ENCODE assay signal across 2 worm cellular contexts in genomic region chrIII:4476806-4477205, ce11.
TF ChIP-seq lines count a peak whose summit lies in the region.

No protein-coding gene starts in this region.

TF ChIP-seq in whole organism, L4 larva, 104 proteins besides CTCF, POLR2A, EP300 and RAD21 (continued from another document):
- no peak for TF ChIP-seq nhr-41 (GFP tag; IDR thresholded peaks at IDR 0.05; lab: Robert Waterston, UW)
- TF ChIP-seq ces-1 (GFP tag; optimal IDR thresholded peaks at IDR 0.05; lab: Kevin White, UChicago) = no peak
- TF ChIP-seq zfp-3 (GFP tag; conservative IDR thresholded peaks at IDR 0.05; lab: Robert Waterston, UW) = no peak
- no peak for TF ChIP-seq mxl-2 (GFP tag; conservative IDR thresholded peaks at IDR 0.05; lab: Robert Waterston, UW)
- TF ChIP-seq madf-5 (GFP tag; IDR thresholded peaks at IDR 0.05; lab: Robert Waterston, UW) = 0 out of 4 replicates have a peak, but pooled peaks of 1 of the 2 experiments have one; percentile 21
- no peak for TF ChIP-seq lin-15B (tag; optimal IDR thresholded peaks at IDR 0.05; lab: Kevin White, UChicago)
- peak; percentile 57 for TF ChIP-seq lin-38 (GFP tag; IDR thresholded peaks at IDR 0.05; lab: Robert Waterston, UW)
- TF ChIP-seq daf-8 (GFP tag; IDR thresholded peaks at IDR 0.05; lab: Robert Waterston, UW) = no peak
- 0 out of 2 replicates have a peak, but pooled peaks have one; percentile 33 for TF ChIP-seq tra-1 (GFP tag; IDR thresholded peaks at IDR 0.05; lab: Robert Waterston, UW)
- no peak for TF ChIP-seq ceh-32 (tag; optimal IDR thresholded peaks at IDR 0.05; lab: Kevin White, UChicago; ENCODE audit: poor library complexity)
- no peak for TF ChIP-seq ceh-62 (tag; optimal IDR thresholded peaks at IDR 0.05; lab: Kevin White, UChicago)

TF ChIP-seq in whole organism, young adult, 124 proteins besides CTCF, POLR2A, EP300 and RAD21 (continued from another document):
- TF ChIP-seq madf-6 (GFP tag; IDR thresholded peaks at IDR 0.05; lab: Robert Waterston, UW) (peak; percentile 82), tlf-1 (GFP tag; optimal IDR thresholded peaks at IDR 0.05; lab: Kevin White, UChicago) (peak; percentile 35), tbp1 (GFP tag; optimal IDR thresholded peaks at IDR 0.05; lab: Kevin White, UChicago) (peak; percentile 52), ceh-40 (GFP tag; IDR thresholded peaks at IDR 0.05; lab: Robert Waterston, UW) (no peak), lir-1 (GFP tag; conservative IDR thresholded peaks at IDR 0.05; lab: Robert Waterston, UW) (no peak), egl-44 (GFP tag; IDR thresholded peaks at IDR 0.05; lab: Robert Waterston, UW) (0 out of 2 replicates have a peak, but pooled peaks have one; percentile 43), egl-18 (GFP tag; IDR thresholded peaks at IDR 0.05; lab: Robert Waterston, UW) (no peak), F52B5.7 (tag; optimal IDR thresholded peaks at IDR 0.05; lab: Kevin White, UChicago) (peak; percentile 36), snpc-3.4 (tag; optimal IDR thresholded peaks at IDR 0.05; lab: Kevin White, UChicago) (peak; percentile 65), Y53F4B.3 (GFP tag; IDR thresholded peaks at IDR 0.05; lab: Robert Waterston, UW) (no peak), F37B4.10 (GFP tag; IDR thresholded peaks at IDR 0.05; lab: Robert Waterston, UW) (no peak), hrde-1 (tag; optimal IDR thresholded peaks at IDR 0.05; lab: Kevin White, UChicago; ENCODE audit: borderline replicate concordance) (peak; percentile 78), hmg-1.2 (GFP tag; IDR thresholded peaks at IDR 0.05; lab: Robert Waterston, UW) (peak; percentile 46), Y67H2A.10 (GFP tag; conservative IDR thresholded peaks at IDR 0.05; lab: Robert Waterston, UW) (no peak)
